Worm (Caenorhabditis elegans): Measurements from ENCODE around the gene fbxb-95.

The fbxb-95 gene

ce11 chrII:1901981-1902380 is 47.8 kb downstream of the fbxb-95 start, which contains the start of gene math-23:
math-23 (plus strand) TSS chrII:1902281.
- no peak for TF ChIP-seq nhr-76 (tag; optimal IDR thresholded peaks at IDR 0.05)
- TF ChIP-seq nhr-28 (tag; optimal IDR thresholded peaks at IDR 0.05): no peak
- no peak for TF ChIP-seq alr-1 (tag; optimal IDR thresholded peaks at IDR 0.05; ENCODE audit: borderline replicate concordance)
- no peak for TF ChIP-seq tbx-2 (tag; optimal IDR thresholded peaks at IDR 0.05)
- no peak for TF ChIP-seq jun-1 (tag; optimal IDR thresholded peaks at IDR 0.05)
- no peak for TF ChIP-seq lin-14 (GFP tag; optimal IDR thresholded peaks at IDR 0.05)

All from whole organism, L1 larva.